Fruit fly (Drosophila melanogaster) whole organism, prepupa: ENCODE data around the gene Blm.

ENCODE experiments used
- Blimp-1 ChIP-seq: fragments of 200-800 bp; sonication (Bioruptor generic); optimal IDR thresholded peaks from 3 replicates; lab custom pipeline; 2017; ENCODE audit warnings: missing biosample characterization, missing genetic modification characterization, mild to moderate bottlenecking, moderate library complexity, missing genetic modification reagents
- CG10631 ChIP-seq: fragments of 200-800 bp; sonication (Bioruptor generic); optimal IDR thresholded peaks from 2 replicates; lab custom pipeline; 2016; ENCODE audit warnings: missing biosample characterization, missing genetic modification characterization
- CG11902 ChIP-seq: fragments of 200-800 bp; sonication (Bioruptor generic); optimal IDR thresholded peaks from 3 replicates; lab custom pipeline; 2016; ENCODE audit warnings: missing biosample characterization, missing genetic modification characterization
- CG4318 ChIP-seq: fragments of 200-800 bp; sonication (Bioruptor generic); optimal IDR thresholded peaks from 3 replicates; lab custom pipeline; 2017; ENCODE audit warnings: missing biosample characterization, mild to moderate bottlenecking, missing genetic modification characterization
- CG6792 ChIP-seq: fragments of 200-800 bp; sonication (Bioruptor generic); optimal IDR thresholded peaks from 3 replicates; lab custom pipeline; 2016; ENCODE audit warnings: missing biosample characterization, missing genetic modification characterization
- CG6854 ChIP-seq: fragments of 200-800 bp; sonication (Bioruptor generic); optimal IDR thresholded peaks from 2 replicates; lab custom pipeline; 2017; ENCODE audit warnings: missing biosample characterization, mild to moderate bottlenecking, missing genetic modification characterization
- CG8119 ChIP-seq: fragments of 200-800 bp; sonication (Bioruptor generic); IDR thresholded peaks from 3 replicates; pipeline ENCODE4 v1.3.6; 2022; ENCODE audit warnings: missing biosample characterization, missing genetic modification characterization
- CG8632 ChIP-seq: fragments of 200-800 bp; sonication (Bioruptor generic); optimal IDR thresholded peaks from 3 replicates; lab custom pipeline; 2016; ENCODE audit warnings: missing biosample characterization, missing genetic modification characterization
- Gug ChIP-seq: fragments of 200-800 bp; sonication (Bioruptor generic); IDR thresholded peaks from 2 replicates; pipeline ENCODE4 v1.3.6; 2022; ENCODE audit warnings: missing biosample characterization, missing genetic modification characterization
- Sox15 ChIP-seq: fragments of 200-800 bp; sonication (Bioruptor generic); optimal IDR thresholded peaks from 3 replicates; lab custom pipeline; 2016; ENCODE audit warnings: missing biosample characterization, missing genetic modification characterization
- dac ChIP-seq: fragments of 200-800 bp; sonication (Bioruptor generic); optimal IDR thresholded peaks from 2 replicates; lab custom pipeline; 2017; ENCODE audit warnings: missing biosample characterization, mild to moderate bottlenecking, missing genetic modification characterization
- esn ChIP-seq: fragments of 200-800 bp; sonication (Bioruptor generic); optimal IDR thresholded peaks from 2 replicates; lab custom pipeline; 2016; ENCODE audit warnings: missing biosample characterization, mild to moderate bottlenecking, missing genetic modification characterization, moderate library complexity
- fd59A ChIP-seq: fragments of 200-800 bp; sonication (Bioruptor generic); optimal IDR thresholded peaks from 2 replicates; lab custom pipeline; 2017; ENCODE audit warnings: missing biosample characterization, mild to moderate bottlenecking, missing genetic modification characterization, missing genetic modification reagents
- ss ChIP-seq, 2 experiments: fragments of 200-800 bp; sonication (Bioruptor generic); optimal IDR thresholded peaks; 2 replicates in 1 of 2; 3 replicates in 1 of 2; lab custom pipeline; 2017 to 2018; ENCODE audit warnings: mild to moderate bottlenecking in 2 of 2, missing biosample characterization in 2 of 2, missing genetic modification characterization in 2 of 2, moderate library complexity in 1 of 2

DNA sequence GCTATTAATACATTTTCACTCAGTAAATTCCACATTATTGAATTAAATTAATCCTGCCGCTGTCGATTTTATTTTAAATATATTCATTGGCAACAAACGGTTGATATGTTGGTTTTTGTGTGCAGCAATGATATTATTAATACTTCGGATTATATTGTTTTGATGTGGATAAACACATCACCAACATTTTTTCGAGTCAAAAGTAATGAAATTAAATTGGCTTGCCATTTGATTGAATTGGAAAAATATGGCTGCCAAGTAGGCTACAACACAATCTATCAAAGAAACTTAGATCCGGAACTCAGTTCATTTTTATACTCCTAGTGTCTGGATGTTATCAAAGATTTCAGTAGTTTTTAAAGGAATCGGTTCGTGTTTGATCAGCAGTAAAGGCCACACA is 41.3 kb downstream of the Blm start, which contains the start of gene CG14718:
- no peak for TF ChIP-seq CG8632
- TF ChIP-seq CG10631, result no peak
- TF ChIP-seq CG4318 (GFP tag; lab: Kevin White, UChicago), result no peak
- TF ChIP-seq CG6792 (GFP tag; lab: Kevin White, UChicago), result no peak
- no peak for TF ChIP-seq Gug (GFP tag; lab: Robert Waterston, UW)
- no peak for TF ChIP-seq fd59A (GFP tag; lab: Kevin White, UChicago)
- no peak for TF ChIP-seq CG8119
- TF ChIP-seq CG6854 (GFP tag; lab: Kevin White, UChicago), result no peak
- TF ChIP-seq Sox15 (GFP tag; lab: Kevin White, UChicago), result no peak
- TF ChIP-seq ss (GFP tag; optimal IDR thresholded peaks at IDR 0.05; lab: Kevin White, UChicago), result no peak
- no peak for TF ChIP-seq CG11902
- TF ChIP-seq dac (GFP tag; lab: Kevin White, UChicago), result no peak
- no peak for TF ChIP-seq Blimp-1 (GFP tag; lab: Kevin White, UChicago)
- no peak for TF ChIP-seq esn (GFP tag; lab: Kevin White, UChicago)
